Worm (Caenorhabditis elegans) whole organism, early embryonic: ENCODE data around the gene C49C3.21.

Source experiments
- F13C5.2 ChIP-seq: sonication (generic microtip); optimal IDR thresholded peaks from 2 replicates; lab custom pipeline; 2017; ENCODE audit warnings: mild to moderate bottlenecking, missing genetic modification characterization, inconsistent platforms, missing compliant biosample characterization
- ama-1 ChIP-seq: fragments of 150-350 bp; optimal IDR thresholded peaks from 2 replicates; lab custom pipeline; 2014
- ets-7 ChIP-seq: sonication (generic microtip); optimal IDR thresholded peaks from 2 replicates; lab custom pipeline; 2016; ENCODE audit warnings: missing genotype, missing genetic modification characterization, missing compliant biosample characterization
- flt-1 ChIP-seq: fragments of 200-800 bp; sonication (Bioruptor generic); IDR thresholded peaks from 2 replicates; pipeline ENCODE4 v1.3.6; 2022; ENCODE audit warnings: missing genetic modification characterization, missing compliant biosample characterization
- hmbx-1 ChIP-seq: sonication (generic microtip); optimal IDR thresholded peaks from 2 replicates; lab custom pipeline; 2016; ENCODE audit warnings: mild to moderate bottlenecking, missing genetic modification characterization, missing compliant biosample characterization
- hmg-4 ChIP-seq: fragments of 200-800 bp; sonication (Bioruptor generic); optimal IDR thresholded peaks from 2 replicates; lab custom pipeline; 2018; ENCODE audit warnings: mild to moderate bottlenecking, missing genetic modification characterization, missing compliant biosample characterization
- hnd-1 ChIP-seq: sonication (generic microtip); optimal IDR thresholded peaks from 2 replicates; lab custom pipeline; 2016; ENCODE audit warnings: missing genetic modification characterization, missing compliant biosample characterization
- scrt-1 ChIP-seq: fragments of 200-800 bp; sonication (Bioruptor generic); IDR thresholded peaks from 2 replicates; pipeline ENCODE4 v1.3.6; 2022; ENCODE audit warnings: missing genetic modification characterization, missing compliant biosample characterization
- sea-1 ChIP-seq: fragments of 200-800 bp; sonication (Bioruptor generic); conservative IDR thresholded peaks from 2 replicates; pipeline ENCODE4 v1.3.6; 2022; ENCODE audit warnings: missing genetic modification characterization, missing compliant biosample characterization

DNA sequence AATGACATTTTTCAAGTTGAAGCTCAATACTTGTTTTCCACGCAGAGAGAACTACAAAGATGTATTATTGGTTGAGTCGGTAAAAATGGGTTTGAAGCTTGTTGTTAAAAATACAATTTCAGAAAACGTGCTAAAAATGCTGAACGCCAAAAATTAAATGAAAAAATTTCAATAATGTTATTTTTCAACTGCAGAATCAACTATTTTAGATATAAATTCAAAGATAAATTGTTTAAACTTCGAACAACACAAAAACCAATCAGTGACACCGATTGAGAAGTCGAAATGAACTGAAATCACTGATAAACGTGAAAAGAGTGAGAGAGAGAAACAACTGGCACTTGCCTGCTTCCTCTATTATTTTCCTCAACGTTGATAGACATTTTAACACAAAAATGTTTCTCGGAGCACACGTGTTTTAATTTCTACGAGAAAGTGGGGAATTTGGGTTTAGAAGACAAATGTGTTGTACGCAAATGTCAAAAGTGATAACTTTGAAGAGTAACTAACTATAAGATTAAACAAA, 44.7 kb downstream of the C49C3.21 start, which contains the start of gene T02D1.8:
- TF ChIP-seq F13C5.2 (no peak), hmg-4 (GFP tag; lab: Kevin White, UChicago) (no peak), hnd-1 (tag; lab: Kevin White, UChicago) (no peak), sea-1 (no peak), ets-7 (tag; lab: Kevin White, UChicago) (no peak), scrt-1 (no peak), flt-1 (GFP tag; lab: Robert Waterston, UW) (no peak), hmbx-1 (tag; lab: Kevin White, UChicago) (no peak), ama-1 (no peak)
